Fruit fly (Drosophila melanogaster) whole organism, embryonic: Measurements from ENCODE around the gene wda.
A peak's percentile ranks its signal among the peaks of the same experiment; 100 is the strongest.

ENCODE experiments used
- Asciz ChIP-seq: fragments of 200-800 bp; sonication (Bioruptor generic); optimal IDR thresholded peaks from 2 replicates; lab custom pipeline; 2017; ENCODE audit warnings: missing biosample characterization, mild to moderate bottlenecking, missing genetic modification characterization, missing genetic modification reagents
- Bgb ChIP-seq: fragments of 200-800 bp; sonication (Bioruptor generic); IDR thresholded peaks from 2 replicates; pipeline ENCODE4 v1.3.6; 2022; ENCODE audit warnings: missing biosample characterization, missing genetic modification characterization; ENCODE audit not compliant: partially characterized antibody
- Blimp-1 ChIP-seq: fragments of 200-800 bp; sonication (Bioruptor generic); optimal IDR thresholded peaks from 3 replicates; lab custom pipeline; 2018; ENCODE audit warnings: missing biosample characterization, missing genetic modification characterization, mild to moderate bottlenecking, moderate library complexity, missing genetic modification reagents
- CG10209 ChIP-seq: fragments of 200-800 bp; sonication (Bioruptor generic); optimal IDR thresholded peaks from 3 replicates; lab custom pipeline; 2017; ENCODE audit warnings: missing biosample characterization, mild to moderate bottlenecking, missing genetic modification characterization, missing genetic modification reagents
- CG10431 ChIP-seq: fragments of 200-800 bp; sonication (Bioruptor generic); optimal IDR thresholded peaks from 3 replicates; lab custom pipeline; 2018; ENCODE audit warnings: missing biosample characterization, mild to moderate bottlenecking, missing genetic modification characterization
- CG13296 ChIP-seq: fragments of 200-800 bp; sonication (Bioruptor generic); optimal IDR thresholded peaks from 3 replicates; lab custom pipeline; 2018; ENCODE audit warnings: missing biosample characterization, mild to moderate bottlenecking, missing genetic modification characterization
- CG14710 ChIP-seq: fragments of 200-800 bp; sonication (Bioruptor generic); optimal IDR thresholded peaks from 3 replicates; lab custom pipeline; 2019; ENCODE audit warnings: missing biosample characterization, mild to moderate bottlenecking, missing genetic modification characterization, moderate library complexity
- CG14965 ChIP-seq: fragments of 200-800 bp; sonication (Bioruptor generic); optimal IDR thresholded peaks from 2 replicates; lab custom pipeline; 2016; ENCODE audit warnings: missing biosample characterization, missing genetic modification characterization, borderline replicate concordance
- CG15514 ChIP-seq: fragments of 200-800 bp; sonication (Bioruptor generic); optimal IDR thresholded peaks from 3 replicates; lab custom pipeline; 2017; ENCODE audit warnings: missing biosample characterization, missing genetic modification characterization, mild to moderate bottlenecking, moderate library complexity, missing genetic modification reagents
- CG15601 ChIP-seq: fragments of 200-800 bp; sonication (Bioruptor generic); optimal IDR thresholded peaks from 3 replicates; lab custom pipeline; 2019; ENCODE audit warnings: missing biosample characterization, mild to moderate bottlenecking, missing genetic modification characterization, moderate library complexity
- CG17385 ChIP-seq: fragments of 200-800 bp; sonication (Bioruptor generic); optimal IDR thresholded peaks from 3 replicates; lab custom pipeline; 2018; ENCODE audit warnings: missing biosample characterization, mild to moderate bottlenecking, missing genetic modification characterization
- CG18476 ChIP-seq: fragments of 200-800 bp; sonication (Bioruptor generic); optimal IDR thresholded peaks from 2 replicates; lab custom pipeline; 2016; ENCODE audit warnings: missing biosample characterization, mild to moderate bottlenecking, missing genetic modification characterization
- CG18599 ChIP-seq: fragments of 200-800 bp; sonication (Bioruptor generic); optimal IDR thresholded peaks from 3 replicates; lab custom pipeline; 2017; ENCODE audit warnings: missing biosample characterization, missing genetic modification characterization, mild to moderate bottlenecking, moderate library complexity, missing genetic modification reagents
- CG2120 ChIP-seq: fragments of 200-800 bp; sonication (Bioruptor generic); optimal IDR thresholded peaks from 3 replicates; lab custom pipeline; 2016; ENCODE audit warnings: missing biosample characterization, missing genetic modification characterization
- CG2678 ChIP-seq: fragments of 200-800 bp; sonication (Bioruptor generic); optimal IDR thresholded peaks from 3 replicates; lab custom pipeline; 2019; ENCODE audit warnings: missing biosample characterization, mild to moderate bottlenecking, missing genetic modification characterization, moderate library complexity
- CG3838 ChIP-seq: fragments of 200-800 bp; sonication (Bioruptor generic); optimal IDR thresholded peaks from 3 replicates; lab custom pipeline; 2016; ENCODE audit warnings: missing biosample characterization, missing genetic modification characterization
- CG6175 ChIP-seq: fragments of 200-800 bp; sonication (Bioruptor generic); IDR thresholded peaks from 3 replicates; pipeline ENCODE4 v1.3.6; 2022; ENCODE audit warnings: missing biosample characterization, missing genetic modification characterization
- CG7357 ChIP-seq: fragments of 200-800 bp; sonication (Bioruptor generic); IDR thresholded peaks from 3 replicates; pipeline ENCODE4 v1.3.6; 2022; ENCODE audit warnings: missing biosample characterization, missing genetic modification characterization
- CG7556 ChIP-seq: fragments of 200-800 bp; sonication (Bioruptor generic); optimal IDR thresholded peaks from 2 replicates; lab custom pipeline; 2017; ENCODE audit warnings: missing biosample characterization, mild to moderate bottlenecking, missing genetic modification characterization
- CG8281 ChIP-seq: fragments of 200-800 bp; sonication (Bioruptor generic); optimal IDR thresholded peaks from 2 replicates; lab custom pipeline; 2018; ENCODE audit warnings: missing biosample characterization, mild to moderate bottlenecking, missing genetic modification characterization, moderate library complexity
- CG8924 ChIP-seq: fragments of 200-800 bp; optimal IDR thresholded peaks from 3 replicates; lab custom pipeline; 2019; ENCODE audit warnings: missing biosample characterization, mild to moderate bottlenecking, missing genetic modification characterization, moderate library complexity
- CTCF ChIP-seq: fragments of 200-800 bp; sonication (Bioruptor generic); optimal IDR thresholded peaks from 2 replicates; lab custom pipeline; 2017; ENCODE audit warnings: missing biosample characterization, mild to moderate bottlenecking, missing genetic modification characterization, moderate library complexity
- Drgx ChIP-seq: fragments of 200-800 bp; sonication (Bioruptor generic); IDR thresholded peaks from 2 replicates; pipeline ENCODE4 v1.3.6; 2022; ENCODE audit warnings: missing biosample characterization, missing genetic modification characterization
- Fer1 ChIP-seq: fragments of 200-800 bp; sonication (Bioruptor generic); optimal IDR thresholded peaks from 2 replicates; lab custom pipeline; 2017; ENCODE audit warnings: missing biosample characterization, mild to moderate bottlenecking, missing genetic modification characterization
- Fer3 ChIP-seq: fragments of 200-800 bp; sonication (Bioruptor generic); optimal IDR thresholded peaks from 2 replicates; lab custom pipeline; 2018; ENCODE audit warnings: missing biosample characterization, mild to moderate bottlenecking, missing genetic modification characterization, moderate library complexity
- Jarid2 ChIP-seq: fragments of 200-800 bp; sonication (Bioruptor generic); optimal IDR thresholded peaks from 3 replicates; lab custom pipeline; 2017; ENCODE audit warnings: mild to moderate bottlenecking, missing biosample characterization, missing genetic modification reagents, missing genetic modification characterization
- Med ChIP-seq: fragments of 200-800 bp; sonication (Bioruptor generic); peaks from one replicate; lab custom pipeline; 2016; ENCODE audit warnings: missing biosample characterization, missing genetic modification characterization, mild to moderate bottlenecking, inconsistent platforms, moderate library complexity
- Rfx ChIP-seq: fragments of 200-800 bp; sonication (Bioruptor generic); IDR thresholded peaks from 2 replicates; pipeline ENCODE4 v1.3.6; 2022; ENCODE audit warnings: missing biosample characterization, missing genetic modification characterization
- Trl ChIP-seq, 3 experiments: fragments of >200 bp in 2 of 3; fragments of 200-800 bp in 1 of 3; sonication (Bioruptor generic) in 1 of 3; optimal IDR thresholded peaks; 2 replicates in 1 of 3; 3 replicates in 2 of 3; lab custom pipeline; 2016 to 2017; ENCODE audit warnings: missing biosample characterization in 1 of 3, missing genetic modification characterization in 1 of 3
- bab2 ChIP-seq: fragments of 200-800 bp; sonication (Bioruptor generic); optimal IDR thresholded peaks from 2 replicates; lab custom pipeline; 2016; ENCODE audit warnings: missing biosample characterization, missing genetic modification characterization
- cg ChIP-seq: fragments of 200-800 bp; sonication (Bioruptor generic); optimal IDR thresholded peaks from 3 replicates; lab custom pipeline; 2019; ENCODE audit warnings: missing biosample characterization, mild to moderate bottlenecking, missing genetic modification characterization, moderate library complexity
- ci ChIP-seq: fragments of 200-800 bp; sonication (Bioruptor generic); IDR thresholded peaks from 3 replicates; pipeline ENCODE4 v1.3.6; 2022; ENCODE audit warnings: missing biosample characterization, missing genetic modification characterization
- crol ChIP-seq: fragments of 200-800 bp; sonication (Bioruptor generic); IDR thresholded peaks from 2 replicates; pipeline ENCODE4 v1.3.6; 2022; ENCODE audit warnings: missing biosample characterization, missing genetic modification characterization
- eve ChIP-seq, 2 experiments: fragments of >200 bp; optimal IDR thresholded peaks; 2 replicates each; lab custom pipeline; 2017; ENCODE audit warnings: missing biosample characterization in 2 of 2, missing genetic modification characterization in 2 of 2
- fd102C ChIP-seq: fragments of 200-800 bp; sonication (Bioruptor generic); optimal IDR thresholded peaks from 2 replicates; lab custom pipeline; 2018; ENCODE audit warnings: missing biosample characterization, mild to moderate bottlenecking, missing genetic modification characterization, moderate library complexity
- fd64A ChIP-seq: fragments of 200-800 bp; sonication (Bioruptor generic); optimal IDR thresholded peaks from 3 replicates; lab custom pipeline; 2018; ENCODE audit warnings: missing biosample characterization, mild to moderate bottlenecking, missing genetic modification characterization
- kah ChIP-seq: fragments of 200-800 bp; sonication (Bioruptor generic); optimal IDR thresholded peaks from 2 replicates; lab custom pipeline; 2018; ENCODE audit warnings: missing biosample characterization, mild to moderate bottlenecking, missing genetic modification characterization
- kni ChIP-seq: fragments of 200-800 bp; sonication (Bioruptor generic); optimal IDR thresholded peaks from 3 replicates; lab custom pipeline; 2017; ENCODE audit warnings: mild to moderate bottlenecking, missing biosample characterization, missing genetic modification reagents, missing genetic modification characterization
- lab ChIP-seq: fragments of 200-800 bp; sonication (Bioruptor generic); optimal IDR thresholded peaks from 3 replicates; lab custom pipeline; 2017; ENCODE audit warnings: missing biosample characterization, missing genetic modification characterization, mild to moderate bottlenecking, moderate library complexity, missing genetic modification reagents
- peb ChIP-seq: fragments of 200-800 bp; sonication (Bioruptor generic); IDR thresholded peaks from 2 replicates; pipeline ENCODE4 v1.3.6; 2022; ENCODE audit warnings: missing biosample characterization, missing genetic modification characterization
- seq ChIP-seq: fragments of 200-800 bp; sonication (Bioruptor generic); IDR thresholded peaks from 2 replicates; pipeline ENCODE4 v1.3.6; 2022; ENCODE audit warnings: missing biosample characterization, missing genetic modification characterization
- sqz ChIP-seq: fragments of 200-800 bp; sonication (Bioruptor generic); optimal IDR thresholded peaks from 3 replicates; lab custom pipeline; 2018; ENCODE audit warnings: missing biosample characterization, mild to moderate bottlenecking, missing genetic modification characterization
- sug ChIP-seq: fragments of 200-800 bp; optimal IDR thresholded peaks from 2 replicates; lab custom pipeline; 2019; ENCODE audit warnings: missing biosample characterization, mild to moderate bottlenecking, missing genetic modification characterization, moderate library complexity
- vvl ChIP-seq: fragments of 200-800 bp; sonication (Bioruptor generic); IDR thresholded peaks from 2 replicates; pipeline ENCODE4 v1.3.6; 2022; ENCODE audit warnings: missing biosample characterization, missing genetic modification characterization
- wor ChIP-seq: fragments of 200-800 bp; sonication (Bioruptor generic); IDR thresholded peaks from 2 replicates; pipeline ENCODE4 v1.3.6; 2022; ENCODE audit warnings: missing biosample characterization, missing genetic modification characterization

wda gene

DNA sequence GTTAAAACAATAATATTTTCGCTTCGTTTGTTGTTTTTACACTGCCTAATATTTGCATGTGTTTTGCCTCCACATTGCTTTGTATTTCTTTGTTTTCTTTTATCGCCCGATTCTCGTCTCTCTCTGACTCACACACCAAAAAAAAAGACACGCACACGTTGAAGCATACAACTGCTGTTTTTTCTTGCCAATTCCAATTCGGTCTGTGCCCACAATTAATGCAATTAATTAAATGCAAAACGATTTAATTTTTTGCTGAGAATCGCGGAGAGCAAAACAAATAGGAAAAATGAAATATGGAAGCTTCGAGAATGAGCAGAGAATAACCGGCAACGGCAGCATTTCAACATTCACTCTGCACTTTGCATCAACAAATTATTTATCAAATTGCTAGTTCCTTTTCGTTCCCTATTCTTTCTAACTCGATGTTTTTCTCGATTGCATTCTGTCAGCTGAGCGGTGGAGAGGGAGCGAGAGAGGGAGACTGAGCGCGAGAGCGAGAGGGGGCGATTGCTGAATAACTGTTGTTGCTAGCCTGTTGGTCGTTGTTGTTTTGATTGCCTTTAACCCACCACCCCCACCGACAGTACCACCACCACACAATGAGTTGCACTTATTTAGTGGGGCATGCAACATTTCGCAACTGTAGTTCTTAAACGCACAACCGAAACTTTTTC, 36.7 kb downstream of the wda start (continued):
- TF ChIP-seq Trl (optimal IDR thresholded peaks at IDR 0.05; lab: Kevin White, UChicago) (peak; percentile 42 to 59), Trl (GFP tag; optimal IDR thresholded peaks at IDR 0.05; lab: Kevin White, UChicago) (no peak), CG15601 (tag; lab: Kevin White, UChicago) (no peak), CTCF (GFP tag; lab: Kevin White, UChicago) (no peak), CG13296 (GFP tag; lab: Kevin White, UChicago) (peak; percentile 17), CG10209 (GFP tag; lab: Kevin White, UChicago) (no peak)

- 0 out of 3 replicates have a peak, but pooled peaks have one; percentile 5 for TF ChIP-seq ci (GFP tag; lab: Robert Waterston, UW)
- TF ChIP-seq CG3838 (GFP tag; lab: Kevin White, UChicago): no peak
- no peak for TF ChIP-seq fd102C (GFP tag; lab: Kevin White, UChicago)
- TF ChIP-seq CG8281: no peak
- peak; percentile 21; the same call in 1 of the 2 replicates for TF ChIP-seq Rfx
- TF ChIP-seq Med (GFP tag; lab: Kevin White, UChicago): peak; percentile 76
- no peak for TF ChIP-seq vvl (GFP tag; lab: Robert Waterston, UW)
- TF ChIP-seq CG17385 (GFP tag; lab: Kevin White, UChicago): peak; percentile 74
- 0 out of 2 replicates have a peak, but pooled peaks have one; percentile 33 for TF ChIP-seq Drgx (GFP tag; lab: Robert Waterston, UW)
- TF ChIP-seq CG14965: no peak
- TF ChIP-seq kni (GFP tag; lab: Kevin White, UChicago): peak; percentile 42
- TF ChIP-seq Jarid2 (GFP tag; lab: Kevin White, UChicago): no peak
- TF ChIP-seq Asciz (GFP tag; lab: Kevin White, UChicago): no peak
- TF ChIP-seq crol (GFP tag; lab: Robert Waterston, UW): peak; percentile 55
- peak; percentile 8 for TF ChIP-seq CG18599 (GFP tag; lab: Kevin White, UChicago)
- peak; percentile 93 for TF ChIP-seq Blimp-1 (GFP tag; lab: Kevin White, UChicago)
- peak; percentile 17 for TF ChIP-seq CG15514
- TF ChIP-seq CG2120: peak; percentile 52
- peak; percentile 17 for TF ChIP-seq sug
- TF ChIP-seq bab2 (GFP tag; lab: Kevin White, UChicago): no peak
- TF ChIP-seq CG2678: peak; percentile 32
- peak; percentile 44 for TF ChIP-seq CG10431 (GFP tag; lab: Kevin White, UChicago)
- peak; percentile 69 for TF ChIP-seq cg
- TF ChIP-seq wor (GFP tag; lab: Robert Waterston, UW): no peak
- TF ChIP-seq sqz (GFP tag; lab: Kevin White, UChicago): peak; percentile 89
- TF ChIP-seq CG18476 (GFP tag; lab: Kevin White, UChicago): peak; percentile 8
- peak; percentile 22 for TF ChIP-seq fd64A (GFP tag; lab: Kevin White, UChicago)
- no peak for TF ChIP-seq seq
- TF ChIP-seq Bgb: 0 out of 2 replicates have a peak, but pooled peaks have one; percentile 14
- peak; percentile 10 for TF ChIP-seq CG7556
- TF ChIP-seq Trl (optimal IDR thresholded peaks at IDR 0.05; lab: Kevin White, UChicago): peak; percentile 44 to 65
- no peak for TF ChIP-seq Trl (GFP tag; optimal IDR thresholded peaks at IDR 0.05; lab: Kevin White, UChicago)
- TF ChIP-seq CG14710 (tag; lab: Kevin White, UChicago): peak; percentile 2
- TF ChIP-seq eve (GFP tag; optimal IDR thresholded peaks at IDR 0.05; lab: Kevin White, UChicago): no peak
- TF ChIP-seq Fer3: peak; percentile 7
- peak; percentile 69 for TF ChIP-seq lab (GFP tag; lab: Kevin White, UChicago)
- peak; percentile 12 for TF ChIP-seq Fer1 (GFP tag; lab: Kevin White, UChicago)
- TF ChIP-seq peb (GFP tag; lab: Robert Waterston, UW): no peak
- peak; percentile 10 for TF ChIP-seq CG8924
- TF ChIP-seq kah (GFP tag; lab: Kevin White, UChicago): no peak
- no peak for TF ChIP-seq CG6175
- no peak for TF ChIP-seq CG7357 (GFP tag; lab: Robert Waterston, UW)
Observed at dm6 chr3R:23220239-23221002, 37.5 kb downstream of the wda start.
